Fruit fly (Drosophila melanogaster) whole organism, embryonic: ENCODE measurements around the gene dome.

Source experiments
- Abd-B ChIP-seq: fragments of 200-800 bp; sonication (Bioruptor generic); optimal IDR thresholded peaks from 2 replicates; lab custom pipeline; 2018; ENCODE audit warnings: missing biosample characterization, mild to moderate bottlenecking, missing genetic modification characterization, moderate library complexity
- Atf3 ChIP-seq: fragments of 200-800 bp; sonication (Bioruptor generic); optimal IDR thresholded peaks from 3 replicates; lab custom pipeline; 2016; ENCODE audit warnings: missing biosample characterization, missing genetic modification characterization
- CG1024 ChIP-seq: fragments of 200-800 bp; sonication (Bioruptor generic); IDR thresholded peaks from 2 replicates; pipeline ENCODE4 v1.3.6; 2022; ENCODE audit warnings: missing biosample characterization, missing genetic modification characterization
- CG11247 ChIP-seq: fragments of 200-800 bp; sonication (Bioruptor generic); IDR thresholded peaks from 2 replicates; pipeline ENCODE4 v1.3.6; 2022; ENCODE audit warnings: missing biosample characterization, missing genetic modification characterization
- CG12071 ChIP-seq: fragments of 200-800 bp; sonication (Bioruptor generic); optimal IDR thresholded peaks from 3 replicates; lab custom pipeline; 2018; ENCODE audit warnings: missing biosample characterization, mild to moderate bottlenecking, missing genetic modification characterization
- CG12744 ChIP-seq: fragments of 200-800 bp; sonication (Bioruptor generic); optimal IDR thresholded peaks from 2 replicates; lab custom pipeline; 2016; ENCODE audit warnings: missing biosample characterization, missing genetic modification characterization
- CG12769 ChIP-seq: fragments of 200-800 bp; sonication (Bioruptor generic); optimal IDR thresholded peaks from 2 replicates; lab custom pipeline; 2019; ENCODE audit warnings: missing biosample characterization, mild to moderate bottlenecking, missing genetic modification characterization, moderate library complexity
- CG17802 ChIP-seq: fragments of 200-800 bp; sonication (Bioruptor generic); optimal IDR thresholded peaks from 2 replicates; lab custom pipeline; 2018; ENCODE audit warnings: missing biosample characterization, mild to moderate bottlenecking, missing genetic modification characterization, moderate library complexity
- CG18599 ChIP-seq: fragments of 200-800 bp; sonication (Bioruptor generic); optimal IDR thresholded peaks from 3 replicates; lab custom pipeline; 2017; ENCODE audit warnings: missing biosample characterization, missing genetic modification characterization, mild to moderate bottlenecking, moderate library complexity, missing genetic modification reagents
- CG18619 ChIP-seq: fragments of 200-800 bp; sonication (Bioruptor generic); optimal IDR thresholded peaks from 3 replicates; lab custom pipeline; 2017; ENCODE audit warnings: missing biosample characterization, mild to moderate bottlenecking, missing genetic modification characterization
- CG18764 ChIP-seq: fragments of 200-800 bp; sonication (Bioruptor generic); optimal IDR thresholded peaks from 3 replicates; lab custom pipeline; 2016; ENCODE audit warnings: missing biosample characterization, missing genetic modification characterization
- CG2129 ChIP-seq: fragments of 200-800 bp; sonication (Bioruptor generic); IDR thresholded peaks from 2 replicates; pipeline ENCODE4 v1.3.6; 2022; ENCODE audit warnings: missing biosample characterization, missing genetic modification characterization; ENCODE audit not compliant: partially characterized antibody
- CG2199 ChIP-seq: fragments of 200-800 bp; sonication (Bioruptor generic); IDR thresholded peaks from 3 replicates; pipeline ENCODE4 v1.3.6; 2022; ENCODE audit warnings: missing biosample characterization, missing genetic modification characterization
- CG31441 ChIP-seq: fragments of 200-800 bp; sonication (Bioruptor generic); IDR thresholded peaks from 2 replicates; pipeline ENCODE4 v1.3.6; 2022; ENCODE audit warnings: missing biosample characterization, missing genetic modification characterization
- CG34376 ChIP-seq: fragments of 200-800 bp; sonication (Bioruptor generic); optimal IDR thresholded peaks from 2 replicates; lab custom pipeline; 2018; ENCODE audit warnings: missing biosample characterization, mild to moderate bottlenecking, missing genetic modification characterization
- CG4404 ChIP-seq: fragments of 200-800 bp; sonication (Bioruptor generic); IDR thresholded peaks from 2 replicates; pipeline ENCODE4 v1.3.6; 2022; ENCODE audit warnings: missing biosample characterization, missing genetic modification characterization
- CG7372 ChIP-seq: fragments of 200-800 bp; sonication (Bioruptor generic); IDR thresholded peaks from 2 replicates; pipeline ENCODE4 v1.3.6; 2022; ENCODE audit warnings: missing biosample characterization, missing genetic modification characterization
- CG7839 ChIP-seq: fragments of 200-800 bp; sonication (Bioruptor generic); optimal IDR thresholded peaks from 3 replicates; lab custom pipeline; 2018; ENCODE audit warnings: missing biosample characterization, mild to moderate bottlenecking, missing genetic modification characterization, moderate library complexity
- CG9727 ChIP-seq: fragments of 200-800 bp; sonication (Bioruptor generic); optimal IDR thresholded peaks from 3 replicates; lab custom pipeline; 2017; ENCODE audit warnings: missing biosample characterization, mild to moderate bottlenecking, missing genetic modification characterization
- CG9876 ChIP-seq: fragments of 200-800 bp; sonication (Bioruptor generic); optimal IDR thresholded peaks from 2 replicates; lab custom pipeline; 2016; ENCODE audit warnings: missing biosample characterization, missing genetic modification characterization
- CoRest ChIP-seq: fragments of 200-800 bp; sonication (Bioruptor generic); optimal IDR thresholded peaks from 3 replicates; lab custom pipeline; 2018; ENCODE audit warnings: missing biosample characterization, mild to moderate bottlenecking, missing genetic modification characterization, moderate library complexity
- CrebB ChIP-seq: fragments of 200-800 bp; sonication (Bioruptor generic); optimal IDR thresholded peaks from 3 replicates; lab custom pipeline; 2018; ENCODE audit warnings: missing biosample characterization, mild to moderate bottlenecking, missing genetic modification characterization
- D ChIP-seq, 2 experiments: fragments of 200-800 bp in 1 of 2; fragments of >200 bp in 1 of 2; sonication (Bioruptor generic) in 1 of 2; optimal IDR thresholded peaks; 2 replicates in 1 of 2; 3 replicates in 1 of 2; lab custom pipeline; 2017; ENCODE audit warnings: mild to moderate bottlenecking in 1 of 2, missing biosample characterization in 1 of 2, missing genetic modification characterization in 1 of 2, missing genetic modification reagents in 1 of 2
- Fer2 ChIP-seq: fragments of 200-800 bp; sonication (Bioruptor generic); optimal IDR thresholded peaks from 2 replicates; lab custom pipeline; 2018; ENCODE audit warnings: missing biosample characterization, mild to moderate bottlenecking, missing genetic modification characterization, moderate library complexity
- Fer3 ChIP-seq: fragments of 200-800 bp; sonication (Bioruptor generic); optimal IDR thresholded peaks from 2 replicates; lab custom pipeline; 2018; ENCODE audit warnings: missing biosample characterization, mild to moderate bottlenecking, missing genetic modification characterization, moderate library complexity
- Gug ChIP-seq: fragments of 200-800 bp; sonication (Bioruptor generic); IDR thresholded peaks from 4 replicates; pipeline ENCODE4 v1.3.6; 2022; ENCODE audit warnings: missing biosample characterization, missing genetic modification characterization
- HHEX ChIP-seq: fragments of 200-800 bp; sonication (Bioruptor generic); optimal IDR thresholded peaks from 3 replicates; lab custom pipeline; 2017; ENCODE audit warnings: missing biosample characterization, mild to moderate bottlenecking, missing genetic modification characterization, missing genetic modification reagents
- Hey ChIP-seq: fragments of 200-800 bp; sonication (Bioruptor generic); optimal IDR thresholded peaks from 3 replicates; lab custom pipeline; 2018; ENCODE audit warnings: missing biosample characterization, mild to moderate bottlenecking, missing genetic modification characterization
- Hmr ChIP-seq: fragments of 200-800 bp; sonication (Bioruptor generic); optimal IDR thresholded peaks from 3 replicates; lab custom pipeline; 2017; ENCODE audit warnings: mild to moderate bottlenecking, missing biosample characterization, missing genetic modification reagents, missing genetic modification characterization
- Hsf ChIP-seq: fragments of 200-800 bp; sonication (Bioruptor generic); optimal IDR thresholded peaks from 3 replicates; lab custom pipeline; 2016; ENCODE audit warnings: missing biosample characterization, missing genetic modification characterization
- Jarid2 ChIP-seq: fragments of 200-800 bp; sonication (Bioruptor generic); optimal IDR thresholded peaks from 3 replicates; lab custom pipeline; 2017; ENCODE audit warnings: mild to moderate bottlenecking, missing biosample characterization, missing genetic modification reagents, missing genetic modification characterization
- Lpt ChIP-seq: fragments of >200 bp; optimal IDR thresholded peaks from 2 replicates; lab custom pipeline; 2018; ENCODE audit warnings: missing biosample characterization, missing genetic modification characterization
- MTF-1 ChIP-seq: fragments of 200-800 bp; sonication (Bioruptor generic); optimal IDR thresholded peaks from 2 replicates; lab custom pipeline; 2018; ENCODE audit warnings: missing biosample characterization, mild to moderate bottlenecking, missing genetic modification characterization, borderline replicate concordance
- Neu2 ChIP-seq: fragments of 200-800 bp; sonication (Bioruptor generic); optimal IDR thresholded peaks from 3 replicates; lab custom pipeline; 2016; ENCODE audit warnings: missing biosample characterization, missing genetic modification characterization, borderline replicate concordance
- Oaz ChIP-seq: fragments of 200-800 bp; sonication (Bioruptor generic); IDR thresholded peaks from 2 replicates; pipeline ENCODE4 v1.3.6; 2022; ENCODE audit warnings: missing biosample characterization, missing genetic modification characterization
- Usf ChIP-seq: fragments of 200-800 bp; sonication (Bioruptor generic); optimal IDR thresholded peaks from 2 replicates; lab custom pipeline; 2017; ENCODE audit warnings: missing genotype, missing biosample characterization, missing genetic modification characterization
- ara ChIP-seq: fragments of 200-800 bp; sonication (Bioruptor generic); IDR thresholded peaks from 2 replicates; pipeline ENCODE4 v1.3.6; 2022; ENCODE audit warnings: missing biosample characterization, missing genetic modification characterization
- cas ChIP-seq: fragments of 200-800 bp; sonication (Bioruptor generic); IDR thresholded peaks from 2 replicates; pipeline ENCODE4 v1.3.6; 2022; ENCODE audit warnings: missing biosample characterization, missing genetic modification characterization
- cg ChIP-seq: fragments of 200-800 bp; sonication (Bioruptor generic); optimal IDR thresholded peaks from 3 replicates; lab custom pipeline; 2019; ENCODE audit warnings: missing biosample characterization, mild to moderate bottlenecking, missing genetic modification characterization, moderate library complexity
- chm ChIP-seq: fragments of 200-800 bp; sonication (Bioruptor generic); IDR thresholded peaks from 2 replicates; pipeline ENCODE4 v1.3.6; 2022; ENCODE audit warnings: missing biosample characterization, missing genetic modification characterization
- crol ChIP-seq: fragments of 200-800 bp; sonication (Bioruptor generic); IDR thresholded peaks from 2 replicates; pipeline ENCODE4 v1.3.6; 2022; ENCODE audit warnings: missing biosample characterization, missing genetic modification characterization
- cwo ChIP-seq: fragments of 200-800 bp; sonication (Bioruptor generic); optimal IDR thresholded peaks from 3 replicates; lab custom pipeline; 2017; ENCODE audit warnings: missing biosample characterization, missing genetic modification characterization, mild to moderate bottlenecking, moderate library complexity, missing genetic modification reagents
- gsb ChIP-seq: fragments of 200-800 bp; sonication (Bioruptor generic); IDR thresholded peaks from 2 replicates; pipeline ENCODE4 v1.3.6; 2022; ENCODE audit warnings: missing biosample characterization, missing genetic modification characterization
- otp ChIP-seq: fragments of 200-800 bp; sonication (Bioruptor generic); IDR thresholded peaks from 3 replicates; pipeline ENCODE4, ENCODE4 v1.3.6; 2022; ENCODE audit warnings: missing biosample characterization, missing genetic modification characterization
- pita ChIP-seq: fragments of 200-800 bp; sonication (Bioruptor generic); optimal IDR thresholded peaks from 2 replicates; lab custom pipeline; 2017; ENCODE audit warnings: missing biosample characterization, mild to moderate bottlenecking, missing genetic modification characterization
- sug ChIP-seq: fragments of 200-800 bp; optimal IDR thresholded peaks from 2 replicates; lab custom pipeline; 2019; ENCODE audit warnings: missing biosample characterization, mild to moderate bottlenecking, missing genetic modification characterization, moderate library complexity
- tgo ChIP-seq: fragments of 200-800 bp; sonication (Bioruptor generic); IDR thresholded peaks from 3 replicates; pipeline ENCODE4 v1.3.6; 2022; ENCODE audit warnings: missing biosample characterization, missing genetic modification characterization
- tio ChIP-seq: fragments of 200-800 bp; sonication (Bioruptor generic); optimal IDR thresholded peaks from 2 replicates; lab custom pipeline; 2017; ENCODE audit warnings: missing biosample characterization, missing genetic modification characterization, inconsistent platforms

Gene dome

DNA sequence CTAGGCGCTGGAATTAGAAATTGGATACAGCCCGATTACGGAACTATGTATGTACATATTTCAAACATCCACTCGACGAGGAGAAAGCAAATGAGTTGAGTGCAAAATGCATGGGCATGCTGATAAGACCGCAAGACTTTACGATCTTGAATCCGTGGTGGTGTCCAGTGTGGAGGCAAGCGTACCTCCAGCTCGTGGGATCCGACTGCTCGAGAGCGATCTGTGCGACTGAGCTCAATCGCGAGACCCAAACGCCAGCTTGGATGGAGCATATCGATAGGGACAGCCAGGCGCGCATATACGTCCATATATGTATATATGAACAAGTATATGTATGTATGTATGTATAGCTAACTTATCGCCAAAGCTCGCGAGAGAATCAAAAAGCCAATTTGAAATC, 7.7 kb downstream of the dome start, which contains the start of gene et (continued):
- TF ChIP-seq CG12769 = no peak
- TF ChIP-seq CrebB (tag; lab: Kevin White, UChicago) = no peak
- TF ChIP-seq CG7839 (tag; lab: Kevin White, UChicago) = no peak
- TF ChIP-seq CG9876 (GFP tag; lab: Kevin White, UChicago) = no peak
- peak; percentile 1 for TF ChIP-seq CG34376 (GFP tag; lab: Kevin White, UChicago)
- no peak for TF ChIP-seq tgo (GFP tag; lab: Robert Waterston, UW)
- no peak for TF ChIP-seq CG1024 (GFP tag; lab: Robert Waterston, UW)

dm6 chrX:19668405-19668804, 14.9 kb downstream of the dome start:
- TF ChIP-seq Jarid2 (GFP tag; lab: Kevin White, UChicago) = peak; percentile 54
- peak; percentile 98 for TF ChIP-seq chm (GFP tag; lab: Robert Waterston, UW)
- no peak for TF ChIP-seq CG2129 (GFP tag; lab: Robert Waterston, UW)
- TF ChIP-seq CG12769 = peak; percentile 98
- peak; percentile 89 for TF ChIP-seq Hey
- TF ChIP-seq CG11247 (GFP tag; lab: Robert Waterston, UW) = peak; percentile 93
- TF ChIP-seq CG12071 (GFP tag; lab: Kevin White, UChicago) = peak; percentile 91
- TF ChIP-seq CG31441 (GFP tag; lab: Robert Waterston, UW) = peak; percentile 91
- TF ChIP-seq crol (GFP tag; lab: Robert Waterston, UW) = peak; percentile 72
- peak; percentile 77 for TF ChIP-seq Neu2 (GFP tag; lab: Kevin White, UChicago)
- peak; percentile 96 for TF ChIP-seq Hmr (GFP tag; lab: Kevin White, UChicago)
- TF ChIP-seq HHEX (GFP tag; lab: Kevin White, UChicago) = peak; percentile 91
- peak; percentile 92 for TF ChIP-seq Abd-B (GFP tag; lab: Kevin White, UChicago)
- TF ChIP-seq Hsf (GFP tag; lab: Kevin White, UChicago) = peak; percentile 97
- peak; percentile 94 for TF ChIP-seq CG18619
- no peak for TF ChIP-seq cg
- TF ChIP-seq Atf3 (GFP tag; lab: Kevin White, UChicago) = peak; percentile 97
- TF ChIP-seq tio (GFP tag; lab: Kevin White, UChicago) = peak; percentile 96
- peak; percentile 98 for TF ChIP-seq CG7839 (tag; lab: Kevin White, UChicago)
- peak; percentile 81 for TF ChIP-seq CG17802 (tag; lab: Kevin White, UChicago)
- peak; percentile 93 for TF ChIP-seq Fer3
- peak; percentile 92 for TF ChIP-seq CG4404
- TF ChIP-seq CG9727 = peak; percentile 95
- TF ChIP-seq Gug = peak; percentile 95
- TF ChIP-seq Usf (GFP tag; lab: Kevin White, UChicago) = peak; percentile 97
- TF ChIP-seq CG18599 (GFP tag; lab: Kevin White, UChicago) = peak; percentile 95
- peak; percentile 96 for TF ChIP-seq otp (GFP tag; lab: Robert Waterston, UW)
- TF ChIP-seq MTF-1 = peak; percentile 91
- peak; percentile 84 for TF ChIP-seq gsb
- TF ChIP-seq CoRest = peak; percentile 97
- TF ChIP-seq cwo (GFP tag; lab: Kevin White, UChicago) = peak; percentile 86
- TF ChIP-seq pita = no peak
- peak; percentile 94 for TF ChIP-seq sug (tag; lab: Kevin White, UChicago)
- TF ChIP-seq D (optimal IDR thresholded peaks at IDR 0.05; lab: Kevin White, UChicago) = no peak
- TF ChIP-seq D (GFP tag; optimal IDR thresholded peaks at IDR 0.05; lab: Kevin White, UChicago) = peak; percentile 90
- TF ChIP-seq Fer2 (tag; lab: Kevin White, UChicago) = peak; percentile 85
- TF ChIP-seq Lpt = no peak
- TF ChIP-seq ara (GFP tag; lab: Robert Waterston, UW) = peak; percentile 95
- TF ChIP-seq CG12744 (GFP tag; lab: Kevin White, UChicago) = peak; percentile 88
- peak; percentile 88; the same call in 2 of the 3 replicates for TF ChIP-seq CG2199 (GFP tag; lab: Robert Waterston, UW)
- TF ChIP-seq CG7372 (GFP tag; lab: Robert Waterston, UW) = peak; percentile 86
- TF ChIP-seq Oaz = peak; percentile 92
- peak; percentile 57 for TF ChIP-seq cas (GFP tag; lab: Robert Waterston, UW)
- peak; percentile 91 for TF ChIP-seq CG18764
